Worm (Caenorhabditis elegans): ENCODE results near the gene F16B3.3.

The F16B3.3 gene

DNA sequence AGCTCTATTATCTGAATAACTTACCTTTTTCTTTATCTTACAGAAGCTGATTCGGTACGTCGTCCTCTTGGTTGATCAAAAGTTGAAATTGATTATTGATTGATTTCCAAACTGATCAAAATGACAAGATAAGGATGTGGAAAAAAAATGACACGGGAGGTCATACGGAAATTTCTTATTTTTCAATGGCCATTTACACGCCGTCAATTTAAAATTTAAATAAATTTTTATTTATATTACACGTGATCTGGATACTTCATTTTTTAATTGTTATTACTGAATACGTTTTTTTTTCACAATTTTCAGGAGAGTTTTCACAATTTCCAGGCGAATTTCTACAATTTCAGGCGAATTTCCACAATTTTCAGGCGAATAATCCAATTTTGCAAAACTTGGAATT, 41.8 kb downstream of the F16B3.3 start, which contains the start of gene Y75B7B.2:
Gene Y75B7B.2, minus strand, starts transcription at position 101 of the 400 bp plus-strand sequence.
- no peak for TF ChIP-seq jun-1 (tag; optimal IDR thresholded peaks at IDR 0.05)
- TF ChIP-seq aha-1 (tag): peak; percentile 12
- no peak for TF ChIP-seq ceh-20 (GFP tag; IDR thresholded peaks at IDR 0.05)
- no peak for TF ChIP-seq nhr-28 (tag; optimal IDR thresholded peaks at IDR 0.05)
- TF ChIP-seq lin-39 (tag; optimal IDR thresholded peaks at IDR 0.05): no peak
- no peak for TF ChIP-seq unc-39 (tag; optimal IDR thresholded peaks at IDR 0.05)
- TF ChIP-seq tag-97 (GFP tag; IDR thresholded peaks at IDR 0.05): no peak
- TF ChIP-seq dve-1 (tag; optimal IDR thresholded peaks at IDR 0.05; ENCODE audit: insufficient read depth): no peak
- no peak for TF ChIP-seq hlh-30 (tag; optimal IDR thresholded peaks at IDR 0.05; ENCODE audit: insufficient read depth)

DNA sequence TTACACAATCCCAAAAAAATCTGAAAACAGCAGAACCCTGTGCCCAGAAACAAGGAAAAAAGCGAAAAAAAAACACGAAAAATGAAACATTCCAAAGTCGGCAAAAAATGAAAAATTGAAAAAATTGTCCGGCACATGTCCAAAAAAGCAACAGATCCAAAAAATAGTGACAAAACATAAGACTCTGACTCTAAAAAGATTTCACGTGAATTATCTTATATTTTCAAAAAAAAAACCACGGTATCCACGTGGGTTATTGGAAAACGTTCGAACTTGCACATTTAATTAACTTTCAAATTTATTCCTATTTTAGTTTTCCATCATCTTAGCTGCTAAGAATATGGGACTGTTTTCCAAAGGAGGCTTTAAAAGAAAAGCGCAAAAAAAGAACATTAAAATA, 47.1 kb downstream of the F16B3.3 start, which contains the start of gene Y75B7B.1:
Gene Y75B7B.1, plus strand, starts transcription at position 301 of the 400 bp plus-strand sequence.
- TF ChIP-seq ztf-11 (tag; optimal IDR thresholded peaks at IDR 0.05) (no peak), sdz-12 (GFP tag; optimal IDR thresholded peaks at IDR 0.05) (no peak), Y105C5A.15 (GFP tag; IDR thresholded peaks at IDR 0.05) (no peak)

DNA sequence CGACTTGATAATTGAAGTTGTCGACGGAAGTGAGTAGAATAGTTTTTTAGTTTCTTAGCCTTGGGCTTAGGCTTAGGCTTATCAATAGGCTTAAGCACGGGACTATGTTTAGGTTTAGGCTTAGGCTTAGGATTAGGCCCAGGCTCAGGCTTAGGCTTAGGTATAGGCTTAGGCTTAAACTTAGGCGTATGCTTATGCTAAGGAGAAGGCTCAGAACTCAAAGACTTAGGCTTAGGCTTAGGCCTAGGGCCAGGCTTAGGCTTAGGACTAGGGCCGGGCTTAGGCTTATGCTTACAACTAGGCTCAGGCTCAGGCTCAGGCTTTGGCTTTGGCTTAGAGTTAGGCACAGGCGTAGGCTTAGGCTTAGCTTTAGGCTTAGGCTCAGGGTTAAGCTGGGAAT, 51.2 kb downstream of the F16B3.3 start:
- TF ChIP-seq F49E8.2 (tag; optimal IDR thresholded peaks at IDR 0.05; ENCODE audit: borderline replicate concordance) (no peak), egl-43 (GFP tag; IDR thresholded peaks at IDR 0.05) (no peak), dmd-8 (GFP tag; IDR thresholded peaks at IDR 0.05) (no peak), lin-13 (GFP tag; optimal IDR thresholded peaks at IDR 0.05) (no peak), attf-4 (tag; optimal IDR thresholded peaks at IDR 0.05) (no peak), unc-62 (GFP tag; optimal IDR thresholded peaks at IDR 0.05 in 1 of 2) (peak in 1 of 2 experiments; percentile 68), unc-62 (tag; optimal IDR thresholded peaks at IDR 0.05) (no peak), Y5F2A.4 (GFP tag; optimal IDR thresholded peaks at IDR 0.05) (no peak)
